Fruit fly (Drosophila melanogaster) whole organism, embryonic: ENCODE data around the gene CG7512.

Source experiments
- CG11696 ChIP-seq: fragments of 200-800 bp; sonication (Bioruptor generic); IDR thresholded peaks from 2 replicates; pipeline ENCODE4 v1.3.6; 2022; ENCODE audit warnings: missing biosample characterization, missing genetic modification characterization
- CG13775 ChIP-seq: fragments of 200-800 bp; sonication (Bioruptor generic); optimal IDR thresholded peaks from 3 replicates; lab custom pipeline; 2017; ENCODE audit warnings: missing biosample characterization, mild to moderate bottlenecking, missing genetic modification characterization
- CG17829 ChIP-seq: fragments of 200-800 bp; optimal IDR thresholded peaks from 2 replicates; lab custom pipeline; 2019; ENCODE audit warnings: missing biosample characterization, mild to moderate bottlenecking, missing genetic modification characterization, moderate library complexity
- CG3726 ChIP-seq: fragments of 200-800 bp; sonication (Bioruptor generic); IDR thresholded peaks from 3 replicates; pipeline ENCODE4, ENCODE4 v1.3.6; 2022; ENCODE audit warnings: missing biosample characterization, missing genetic modification characterization
- CG5953 ChIP-seq: fragments of 200-800 bp; sonication (Bioruptor generic); IDR thresholded peaks from 2 replicates; pipeline ENCODE4 v1.3.6; 2022; ENCODE audit warnings: missing biosample characterization, missing genetic modification characterization
- CG6689 ChIP-seq: fragments of 200-800 bp; sonication (Bioruptor generic); IDR thresholded peaks from 2 replicates; pipeline ENCODE4 v1.3.6; 2022; ENCODE audit warnings: missing biosample characterization, missing genetic modification characterization
- CG8281 ChIP-seq: fragments of 200-800 bp; sonication (Bioruptor generic); optimal IDR thresholded peaks from 2 replicates; lab custom pipeline; 2018; ENCODE audit warnings: missing biosample characterization, mild to moderate bottlenecking, missing genetic modification characterization, moderate library complexity
- D ChIP-seq, 2 experiments: fragments of 200-800 bp in 1 of 2; fragments of >200 bp in 1 of 2; sonication (Bioruptor generic) in 1 of 2; optimal IDR thresholded peaks; 2 replicates in 1 of 2; 3 replicates in 1 of 2; lab custom pipeline; 2017; ENCODE audit warnings: mild to moderate bottlenecking in 1 of 2, missing biosample characterization in 1 of 2, missing genetic modification characterization in 1 of 2, missing genetic modification reagents in 1 of 2
- Taf1 ChIP-seq: fragments of 200-800 bp; sonication (Bioruptor generic); IDR thresholded peaks from 2 replicates; pipeline ENCODE4 v1.3.6; 2022; ENCODE audit warnings: missing biosample characterization, missing genetic modification characterization
- gfzf ChIP-seq: fragments of 200-800 bp; sonication (Bioruptor generic); optimal IDR thresholded peaks from 2 replicates; lab custom pipeline; 2016; ENCODE audit warnings: missing biosample characterization, mild to moderate bottlenecking, missing genetic modification characterization, moderate library complexity
- hb ChIP-seq: fragments of 200-800 bp; sonication (Bioruptor generic); IDR thresholded peaks from 3 replicates; pipeline ENCODE4 v1.3.6; 2022; ENCODE audit warnings: missing biosample characterization, missing genetic modification characterization; ENCODE audit not compliant: partially characterized antibody
- lbe ChIP-seq: fragments of 200-800 bp; sonication (Bioruptor generic); optimal IDR thresholded peaks from 2 replicates; lab custom pipeline; 2016; ENCODE audit warnings: missing biosample characterization, mild to moderate bottlenecking, missing genetic modification characterization
- psq ChIP-seq: fragments of 200-800 bp; sonication (Bioruptor generic); optimal IDR thresholded peaks from 2 replicates; lab custom pipeline; 2017; ENCODE audit warnings: missing biosample characterization, missing genetic modification characterization
- sqz ChIP-seq: fragments of 200-800 bp; sonication (Bioruptor generic); optimal IDR thresholded peaks from 3 replicates; lab custom pipeline; 2018; ENCODE audit warnings: missing biosample characterization, mild to moderate bottlenecking, missing genetic modification characterization

DNA sequence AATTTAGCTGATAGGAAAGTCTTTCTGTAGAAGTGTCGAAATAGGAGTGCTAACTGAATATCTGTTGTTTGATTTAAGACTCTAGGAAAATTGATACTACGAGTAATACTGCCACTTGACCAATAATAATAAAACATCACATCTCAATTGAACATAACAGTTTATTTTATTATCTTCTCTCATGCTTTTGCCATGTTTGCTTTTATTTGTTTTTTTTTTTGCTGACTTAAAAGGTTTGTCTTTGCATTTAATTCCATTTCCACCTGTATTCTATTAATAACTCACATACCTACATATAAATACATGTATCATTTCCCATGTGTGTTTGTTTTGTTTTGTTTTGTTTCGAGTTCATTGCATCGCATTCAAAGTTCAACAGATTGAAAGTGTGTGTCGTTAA is 9.1 kb downstream of the CG7512 start, which contains the start of the genes CG11714 and Fuca:
- TF ChIP-seq D (optimal IDR thresholded peaks at IDR 0.05; lab: Kevin White, UChicago) (no peak), D (GFP tag; optimal IDR thresholded peaks at IDR 0.05; lab: Kevin White, UChicago) (no peak), CG6689 (GFP tag; lab: Robert Waterston, UW) (no peak), CG17829 (tag; lab: Kevin White, UChicago) (no peak), CG8281 (no peak), gfzf (GFP tag; lab: Kevin White, UChicago) (no peak), Taf1 (GFP tag; lab: Robert Waterston, UW) (no peak), CG5953 (GFP tag; lab: Robert Waterston, UW) (no peak), CG11696 (GFP tag; lab: Robert Waterston, UW) (no peak), lbe (no peak), hb (GFP tag; lab: Robert Waterston, UW) (no peak), psq (GFP tag; lab: Kevin White, UChicago) (no peak), CG13775 (GFP tag; lab: Kevin White, UChicago) (no peak), CG3726 (no peak), sqz (no peak)
